Worm (Caenorhabditis elegans) whole organism, L4/young adult: ENCODE data around the gene F47C12.6.

ENCODE experiments used
- W03F9.2 ChIP-seq: fragments of 150-350 bp; optimal IDR thresholded peaks from 2 replicates; lab custom pipeline; 2014; ENCODE audit warnings: missing biosample characterization, missing genetic modification characterization
- dao-5 ChIP-seq: sonication (generic microtip); optimal IDR thresholded peaks from 2 replicates; lab custom pipeline; 2016; ENCODE audit warnings: missing genotype, missing genetic modification characterization, moderate library complexity, missing compliant biosample characterization
- him-1 ChIP-seq: sonication (generic microtip); optimal IDR thresholded peaks from 2 replicates; lab custom pipeline; 2016; ENCODE audit warnings: missing genotype, missing genetic modification reagents, missing genetic modification characterization, missing compliant biosample characterization

- no peak for TF ChIP-seq W03F9.2 (tag; lab: Kevin White, UChicago)
- TF ChIP-seq him-1 (tag; lab: Kevin White, UChicago), result no peak
- TF ChIP-seq dao-5, result no peak
These were observed 13.7 kb downstream of the F47C12.6 start, which contains the start of gene srh-222 for ce11 chrIV:3979525-3979924.
